Fruit fly (Drosophila melanogaster) whole organism, embryonic: ENCODE data around the gene CG4968.

Source experiments
- B-H2 ChIP-seq: fragments of 200-800 bp; sonication (Bioruptor generic); optimal IDR thresholded peaks from 2 replicates; lab custom pipeline; 2018; ENCODE audit warnings: missing biosample characterization, mild to moderate bottlenecking, missing genetic modification characterization
- Bgb ChIP-seq: fragments of 200-800 bp; sonication (Bioruptor generic); IDR thresholded peaks from 2 replicates; pipeline ENCODE4 v1.3.6; 2022; ENCODE audit warnings: missing biosample characterization, missing genetic modification characterization; ENCODE audit not compliant: partially characterized antibody
- Blimp-1 ChIP-seq: fragments of 200-800 bp; sonication (Bioruptor generic); optimal IDR thresholded peaks from 3 replicates; lab custom pipeline; 2018; ENCODE audit warnings: missing biosample characterization, missing genetic modification characterization, mild to moderate bottlenecking, moderate library complexity, missing genetic modification reagents
- CG1024 ChIP-seq: fragments of 200-800 bp; sonication (Bioruptor generic); IDR thresholded peaks from 2 replicates; pipeline ENCODE4 v1.3.6; 2022; ENCODE audit warnings: missing biosample characterization, missing genetic modification characterization
- CG10979 ChIP-seq: fragments of 200-800 bp; sonication (Bioruptor generic); optimal IDR thresholded peaks from 2 replicates; lab custom pipeline; 2018; ENCODE audit warnings: missing biosample characterization, mild to moderate bottlenecking, missing genetic modification characterization, moderate library complexity
- CG12155 ChIP-seq: fragments of 200-800 bp; sonication (Bioruptor generic); optimal IDR thresholded peaks from 3 replicates; lab custom pipeline; 2016; ENCODE audit warnings: missing biosample characterization, missing genetic modification characterization
- CG12744 ChIP-seq: fragments of 200-800 bp; sonication (Bioruptor generic); optimal IDR thresholded peaks from 2 replicates; lab custom pipeline; 2016; ENCODE audit warnings: missing biosample characterization, missing genetic modification characterization
- CG12942 ChIP-seq: fragments of 200-800 bp; sonication (Bioruptor generic); optimal IDR thresholded peaks from 3 replicates; lab custom pipeline; 2016; ENCODE audit warnings: missing biosample characterization, missing genetic modification characterization
- CG13296 ChIP-seq: fragments of 200-800 bp; sonication (Bioruptor generic); optimal IDR thresholded peaks from 3 replicates; lab custom pipeline; 2018; ENCODE audit warnings: missing biosample characterization, mild to moderate bottlenecking, missing genetic modification characterization
- CG13775 ChIP-seq: fragments of 200-800 bp; sonication (Bioruptor generic); optimal IDR thresholded peaks from 3 replicates; lab custom pipeline; 2017; ENCODE audit warnings: missing biosample characterization, mild to moderate bottlenecking, missing genetic modification characterization
- CG14860 ChIP-seq: fragments of 200-800 bp; sonication (Bioruptor generic); IDR thresholded peaks from 3 replicates; pipeline ENCODE4 v1.3.6; 2022; ENCODE audit warnings: missing biosample characterization, missing genetic modification characterization; ENCODE audit not compliant: partially characterized antibody
- CG1647 ChIP-seq: fragments of 200-800 bp; sonication (Bioruptor generic); optimal IDR thresholded peaks from 3 replicates; lab custom pipeline; 2016; ENCODE audit warnings: missing biosample characterization, missing genetic modification characterization
- CG16815 ChIP-seq: fragments of 200-800 bp; sonication (Bioruptor generic); optimal IDR thresholded peaks from 3 replicates; lab custom pipeline; 2017; ENCODE audit warnings: missing biosample characterization, mild to moderate bottlenecking, missing genetic modification characterization
- CG17328 ChIP-seq: fragments of 200-800 bp; sonication (Bioruptor generic); IDR thresholded peaks from 2 replicates; pipeline ENCODE4 v1.3.6; 2022; ENCODE audit warnings: missing biosample characterization, missing genetic modification characterization
- CG18011 ChIP-seq: fragments of 200-800 bp; sonication (Bioruptor generic); optimal IDR thresholded peaks from 2 replicates; lab custom pipeline; 2017; ENCODE audit warnings: missing biosample characterization, missing genetic modification characterization, mild to moderate bottlenecking, moderate library complexity, missing genotype
- CG18619 ChIP-seq: fragments of 200-800 bp; sonication (Bioruptor generic); optimal IDR thresholded peaks from 3 replicates; lab custom pipeline; 2017; ENCODE audit warnings: missing biosample characterization, mild to moderate bottlenecking, missing genetic modification characterization
- CG2116 ChIP-seq: fragments of 200-800 bp; sonication (Bioruptor generic); optimal IDR thresholded peaks from 3 replicates; lab custom pipeline; 2018; ENCODE audit warnings: missing biosample characterization, mild to moderate bottlenecking, missing genetic modification characterization
- CG3065 ChIP-seq: fragments of 200-800 bp; sonication (Bioruptor generic); optimal IDR thresholded peaks from 2 replicates; lab custom pipeline; 2016; ENCODE audit warnings: missing biosample characterization, missing genetic modification characterization
- CG33213 ChIP-seq: fragments of 200-800 bp; sonication (Bioruptor generic); optimal IDR thresholded peaks from 3 replicates; lab custom pipeline; 2016; ENCODE audit warnings: missing biosample characterization, missing genetic modification characterization
- CG3838 ChIP-seq: fragments of 200-800 bp; sonication (Bioruptor generic); optimal IDR thresholded peaks from 3 replicates; lab custom pipeline; 2016; ENCODE audit warnings: missing biosample characterization, missing genetic modification characterization
- CG7745 ChIP-seq: fragments of 200-800 bp; sonication (Bioruptor generic); optimal IDR thresholded peaks from 2 replicates; lab custom pipeline; 2018; ENCODE audit warnings: missing biosample characterization, mild to moderate bottlenecking, missing genetic modification characterization, moderate library complexity
- CG7786 ChIP-seq: fragments of 200-800 bp; sonication (Bioruptor generic); optimal IDR thresholded peaks from 2 replicates; lab custom pipeline; 2016; ENCODE audit warnings: missing biosample characterization, missing genetic modification characterization
- CG8924 ChIP-seq: fragments of 200-800 bp; optimal IDR thresholded peaks from 3 replicates; lab custom pipeline; 2019; ENCODE audit warnings: missing biosample characterization, mild to moderate bottlenecking, missing genetic modification characterization, moderate library complexity
- CHES-1-like ChIP-seq: fragments of 200-800 bp; sonication (Bioruptor generic); optimal IDR thresholded peaks from 2 replicates; lab custom pipeline; 2016; ENCODE audit warnings: missing biosample characterization, missing genetic modification characterization
- Dad ChIP-seq: fragments of 200-800 bp; sonication (Bioruptor generic); optimal IDR thresholded peaks from 3 replicates; lab custom pipeline; 2016; ENCODE audit warnings: missing biosample characterization, missing genetic modification characterization
- ERR ChIP-seq: fragments of 200-800 bp; sonication (Bioruptor generic); optimal IDR thresholded peaks from 2 replicates; lab custom pipeline; 2016; ENCODE audit warnings: missing biosample characterization, missing genetic modification characterization
- MBD-R2 ChIP-seq: fragments of 200-800 bp; sonication (Bioruptor generic); IDR thresholded peaks from 2 replicates; pipeline ENCODE4 v1.3.6; 2022; ENCODE audit warnings: missing biosample characterization, missing genetic modification characterization
- NfI ChIP-seq: fragments of 200-800 bp; sonication (Bioruptor generic); optimal IDR thresholded peaks from 3 replicates; lab custom pipeline; 2018; ENCODE audit warnings: missing biosample characterization, mild to moderate bottlenecking, missing genetic modification characterization, moderate library complexity
- Optix ChIP-seq: fragments of 200-800 bp; sonication (Bioruptor generic); IDR thresholded peaks from 3 replicates; pipeline ENCODE4 v1.3.6; 2022; ENCODE audit warnings: missing biosample characterization, missing genetic modification characterization
- PHDP ChIP-seq: fragments of 200-800 bp; sonication (Bioruptor generic); optimal IDR thresholded peaks from 3 replicates; lab custom pipeline; 2018; ENCODE audit warnings: missing biosample characterization, mild to moderate bottlenecking, missing genetic modification characterization, moderate library complexity
- Pdp1 ChIP-seq, 2 experiments: fragments of 200-800 bp; sonication (Bioruptor generic); optimal IDR thresholded peaks; 3 replicates each; lab custom pipeline; 2016; ENCODE audit warnings: missing biosample characterization in 2 of 2, missing genetic modification characterization in 2 of 2, mild to moderate bottlenecking in 1 of 2, moderate library complexity in 1 of 2
- ase ChIP-seq: fragments of 200-800 bp; sonication (Bioruptor generic); IDR thresholded peaks from 3 replicates; pipeline ENCODE4 v1.3.6; 2022; ENCODE audit warnings: missing biosample characterization, missing genetic modification characterization
- dm ChIP-seq: fragments of 200-800 bp; sonication (Bioruptor generic); optimal IDR thresholded peaks from 3 replicates; lab custom pipeline; 2016; ENCODE audit warnings: missing biosample characterization, missing genetic modification characterization
- ems ChIP-seq: fragments of 200-800 bp; sonication (Bioruptor generic); optimal IDR thresholded peaks from 3 replicates; lab custom pipeline; 2016; ENCODE audit warnings: missing biosample characterization, missing genetic modification characterization
- fd102C ChIP-seq: fragments of 200-800 bp; sonication (Bioruptor generic); optimal IDR thresholded peaks from 2 replicates; lab custom pipeline; 2018; ENCODE audit warnings: missing biosample characterization, mild to moderate bottlenecking, missing genetic modification characterization, moderate library complexity
- fd3F ChIP-seq: fragments of 200-800 bp; sonication (Bioruptor generic); optimal IDR thresholded peaks from 2 replicates; lab custom pipeline; 2018; ENCODE audit warnings: missing biosample characterization, mild to moderate bottlenecking, missing genetic modification characterization, moderate library complexity
- ftz-f1 ChIP-seq: fragments of 200-800 bp; sonication (Bioruptor generic); optimal IDR thresholded peaks from 2 replicates; lab custom pipeline; 2016; ENCODE audit warnings: missing biosample characterization, missing genetic modification characterization
- fu2 ChIP-seq: fragments of 200-800 bp; sonication (Bioruptor generic); optimal IDR thresholded peaks from 2 replicates; lab custom pipeline; 2016; ENCODE audit warnings: missing biosample characterization, missing genetic modification characterization
- inv ChIP-seq: fragments of 200-800 bp; sonication (Bioruptor generic); IDR thresholded peaks from 2 replicates; pipeline ENCODE4 v1.3.6; 2022; ENCODE audit warnings: missing biosample characterization, missing genetic modification characterization; ENCODE audit not compliant: partially characterized antibody
- klu ChIP-seq: fragments of 200-800 bp; sonication (Bioruptor generic); IDR thresholded peaks from 2 replicates; pipeline ENCODE4 v1.3.6; 2022; ENCODE audit warnings: missing biosample characterization, missing genetic modification characterization
- lbe ChIP-seq: fragments of 200-800 bp; sonication (Bioruptor generic); optimal IDR thresholded peaks from 2 replicates; lab custom pipeline; 2016; ENCODE audit warnings: missing biosample characterization, mild to moderate bottlenecking, missing genetic modification characterization
- lola ChIP-seq, 3 experiments: fragments of >200 bp in 2 of 3; fragments of 200-800 bp in 1 of 3; sonication (Bioruptor generic) in 1 of 3; optimal IDR thresholded peaks; 2 replicates each; lab custom pipeline; 2017 to 2019; ENCODE audit warnings: missing biosample characterization in 3 of 3, missing genetic modification characterization in 3 of 3, mild to moderate bottlenecking in 1 of 3, moderate library complexity in 1 of 3
- mld ChIP-seq: fragments of 200-800 bp; sonication (Bioruptor generic); IDR thresholded peaks from 3 replicates; pipeline ENCODE4 v1.3.6; 2022; ENCODE audit warnings: missing biosample characterization, missing genetic modification characterization; ENCODE audit not compliant: partially characterized antibody
- nerfin-1 ChIP-seq: fragments of 200-800 bp; sonication (Bioruptor generic); optimal IDR thresholded peaks from 3 replicates; lab custom pipeline; 2019; ENCODE audit warnings: missing biosample characterization, mild to moderate bottlenecking, missing genetic modification characterization, moderate library complexity
- rib ChIP-seq: fragments of 200-800 bp; sonication (Bioruptor generic); IDR thresholded peaks from 2 replicates; pipeline ENCODE4 v1.3.6; 2022; ENCODE audit warnings: missing biosample characterization, missing genetic modification characterization
- sc ChIP-seq, 3 experiments: fragments of >200 bp in 2 of 3; fragments of 200-800 bp in 1 of 3; sonication (Bioruptor generic) in 1 of 3; optimal IDR thresholded peaks; 2 replicates in 2 of 3; 3 replicates in 1 of 3; lab custom pipeline; 2017; ENCODE audit warnings: mild to moderate bottlenecking in 1 of 3, missing biosample characterization in 1 of 3, missing genetic modification characterization in 1 of 3, missing genetic modification reagents in 1 of 3
- scrt ChIP-seq: fragments of 200-800 bp; sonication (Bioruptor generic); optimal IDR thresholded peaks from 2 replicates; lab custom pipeline; 2018; ENCODE audit warnings: missing biosample characterization, mild to moderate bottlenecking, missing genetic modification characterization, moderate library complexity
- shn ChIP-seq: fragments of 200-800 bp; sonication (Bioruptor generic); optimal IDR thresholded peaks from 3 replicates; lab custom pipeline; 2016; ENCODE audit warnings: missing biosample characterization, missing genetic modification characterization
- stwl ChIP-seq: fragments of 200-800 bp; sonication (Bioruptor generic); optimal IDR thresholded peaks from 3 replicates; lab custom pipeline; 2018; ENCODE audit warnings: missing biosample characterization, mild to moderate bottlenecking, missing genetic modification characterization, moderate library complexity

CG4968 gene

DNA sequence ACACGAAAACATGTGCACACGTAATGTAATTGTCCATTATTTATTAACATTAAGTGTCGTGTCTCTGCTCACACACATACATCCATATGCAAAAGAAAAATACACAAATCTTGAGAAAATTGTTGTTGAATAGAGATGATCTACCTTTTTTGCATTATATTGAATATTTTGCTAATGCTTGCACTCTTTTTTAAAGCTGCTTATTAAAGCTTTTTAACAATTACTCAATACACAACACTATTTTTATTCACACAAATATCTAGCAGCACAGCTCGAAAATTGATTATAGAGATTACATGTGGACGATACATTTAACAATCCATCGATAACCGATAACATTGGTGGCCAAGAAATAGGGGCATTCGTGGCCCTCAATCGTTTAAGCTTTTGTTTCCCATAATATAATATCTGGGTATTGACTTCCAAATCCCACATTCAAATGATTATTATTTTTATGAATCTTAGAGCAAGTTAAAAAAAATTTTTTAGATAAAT, 14.6 kb upstream of the CG4968 start, which contains the start of gene Ufd4 (continued):
- TF ChIP-seq ERR (GFP tag; lab: Kevin White, UChicago), result peak; percentile 55
- peak; percentile 64 for TF ChIP-seq CG10979
- no peak for TF ChIP-seq ftz-f1 (GFP tag; lab: Kevin White, UChicago)
- peak; percentile 76 for TF ChIP-seq CG13296 (GFP tag; lab: Kevin White, UChicago)
- TF ChIP-seq fu2 (GFP tag; lab: Kevin White, UChicago), result peak; percentile 40
- no peak for TF ChIP-seq NfI
- no peak for TF ChIP-seq scrt
- peak; percentile 75 for TF ChIP-seq stwl (tag; lab: Kevin White, UChicago)
- no peak for TF ChIP-seq ase
- no peak for TF ChIP-seq inv
- TF ChIP-seq fd102C (GFP tag; lab: Kevin White, UChicago), result no peak
- TF ChIP-seq CG7745 (tag; lab: Kevin White, UChicago), result peak; percentile 7
- peak; percentile 45; the same call in 1 of the 2 replicates for TF ChIP-seq MBD-R2 (GFP tag; lab: Robert Waterston, UW)
- TF ChIP-seq CG12155, result peak; percentile 57
- peak; percentile 60 for TF ChIP-seq fd3F (GFP tag; lab: Kevin White, UChicago)
- TF ChIP-seq rib (GFP tag; lab: Robert Waterston, UW), result peak; percentile 25; the same call in 1 of the 2 replicates
- no peak for TF ChIP-seq nerfin-1
- TF ChIP-seq lbe (GFP tag; lab: Kevin White, UChicago), result no peak
- peak; percentile 19 for TF ChIP-seq CG18619 (GFP tag; lab: Kevin White, UChicago)
- peak in 1 of 3 experiments; percentile 66 for TF ChIP-seq lola (GFP tag; optimal IDR thresholded peaks at IDR 0.05; lab: Kevin White, UChicago)
- no peak for TF ChIP-seq CG14860 (GFP tag; lab: Robert Waterston, UW)
- no peak for TF ChIP-seq sc (optimal IDR thresholded peaks at IDR 0.05; lab: Kevin White, UChicago)
- TF ChIP-seq sc (GFP tag; optimal IDR thresholded peaks at IDR 0.05; lab: Kevin White, UChicago), result no peak
- peak; percentile 7 for TF ChIP-seq CG12942 (GFP tag; lab: Kevin White, UChicago)
- TF ChIP-seq Bgb, result peak; percentile 32; the same call in 1 of the 2 replicates
- TF ChIP-seq PHDP (tag; lab: Kevin White, UChicago), result no peak
- no peak for TF ChIP-seq Optix
- TF ChIP-seq Dad (GFP tag; lab: Kevin White, UChicago), result peak; percentile 54
- peak; percentile 48 for TF ChIP-seq B-H2
- TF ChIP-seq dm (GFP tag; lab: Kevin White, UChicago), result peak; percentile 8
- no peak for TF ChIP-seq klu
- no peak for TF ChIP-seq mld (GFP tag; lab: Robert Waterston, UW)
- peak; percentile 23 for TF ChIP-seq CG7786
- TF ChIP-seq CG17328, result peak; percentile 58
- peak; percentile 65 for TF ChIP-seq CG8924 (tag; lab: Kevin White, UChicago)
- TF ChIP-seq CHES-1-like, result peak; percentile 42
- TF ChIP-seq CG12744, result peak; percentile 61
- peak; percentile 80; the same call in 1 of the 2 replicates for TF ChIP-seq CG1024 (GFP tag; lab: Robert Waterston, UW)
- peak; percentile 34 for TF ChIP-seq CG13775 (GFP tag; lab: Kevin White, UChicago)
- peak; percentile 56 for TF ChIP-seq CG1647 (GFP tag; lab: Kevin White, UChicago)
- no peak for TF ChIP-seq Blimp-1 (GFP tag; lab: Kevin White, UChicago)
- peak; percentile 0 for TF ChIP-seq CG16815
- TF ChIP-seq CG3838 (GFP tag; lab: Kevin White, UChicago), result no peak
- TF ChIP-seq Pdp1 (GFP tag; optimal IDR thresholded peaks at IDR 0.05; lab: Kevin White, UChicago), result peak; percentile 45 to 80
- TF ChIP-seq CG18011, result peak; percentile 19
- peak; percentile 33 for TF ChIP-seq shn
- TF ChIP-seq ems (GFP tag; lab: Kevin White, UChicago), result peak; percentile 64
- TF ChIP-seq CG2116, result peak; percentile 43
- TF ChIP-seq CG3065 (GFP tag; lab: Kevin White, UChicago), result no peak
- TF ChIP-seq CG33213, result no peak
